Worm (Caenorhabditis elegans) whole organism, L1 larva: ENCODE results near the gene W08A12.3.

Experiments
- C34B4.2 ChIP-seq: sonication (generic microtip); optimal IDR thresholded peaks from 2 replicates; lab custom pipeline; 2017; ENCODE audit warnings: mild to moderate bottlenecking, missing genetic modification characterization, missing compliant biosample characterization
- ama-1 ChIP-seq: fragments of 150-350 bp; optimal IDR thresholded peaks from 2 replicates; lab custom pipeline; 2014
- ceh-63 ChIP-seq: fragments of 200-800 bp; sonication (Bioruptor generic); optimal IDR thresholded peaks from 2 replicates; lab custom pipeline; 2018; ENCODE audit warnings: mild to moderate bottlenecking, missing genetic modification characterization, missing compliant biosample characterization
- ceh-82 ChIP-seq, 3 experiments: fragments of 150-350 bp in 1 of 3; sonication (generic microtip) in 2 of 3; optimal IDR thresholded peaks; 2 replicates each; lab custom pipeline; 2014 to 2017; ENCODE audit warnings: missing biosample characterization in 3 of 3, missing genetic modification characterization in 3 of 3
- ceh-90 ChIP-seq: sonication (generic microtip); optimal IDR thresholded peaks from 2 replicates; lab custom pipeline; 2016; ENCODE audit warnings: missing genetic modification characterization, missing compliant biosample characterization
- ces-1 ChIP-seq: fragments of 150-350 bp; optimal IDR thresholded peaks from 2 replicates; lab custom pipeline; 2014; ENCODE audit warnings: missing biosample characterization, missing genetic modification reagents, missing genetic modification characterization
- dpl-1 ChIP-seq, 3 experiments: fragments of 150-350 bp in 2 of 3; sonication (generic microtip) in 1 of 3; optimal IDR thresholded peaks; 2 replicates each; lab custom pipeline; 2014 to 2017; ENCODE audit warnings: missing biosample characterization in 3 of 3, missing genetic modification characterization in 3 of 3, missing genetic modification reagents in 3 of 3
- dsc-1 ChIP-seq: sonication (generic microtip); optimal IDR thresholded peaks from 2 replicates; lab custom pipeline; 2016; ENCODE audit warnings: mild to moderate bottlenecking, missing genetic modification characterization, missing compliant biosample characterization
- efl-1 ChIP-seq, 4 experiments: fragments of 150-350 bp; optimal IDR thresholded peaks in 3 of 4; peaks in 1 of 4; 1 replicate in 1 of 4; 2 replicates in 3 of 4; lab custom pipeline; 2014; ENCODE audit warnings: missing biosample characterization in 2 of 4, missing genetic modification characterization in 2 of 4, missing genetic modification reagents in 2 of 4
- egl-13 ChIP-seq: sonication (generic microtip); optimal IDR thresholded peaks from 2 replicates; lab custom pipeline; 2016; ENCODE audit warnings: missing genotype, missing genetic modification reagents, missing genetic modification characterization, missing compliant biosample characterization
- egl-27 ChIP-seq, 2 experiments: fragments of 150-350 bp in 1 of 2; sonication (generic microtip); optimal IDR thresholded peaks; 3 replicates each; lab custom pipeline; 2017 to 2018; ENCODE audit warnings: missing biosample characterization in 2 of 2, missing genetic modification characterization in 2 of 2, missing genetic modification reagents in 2 of 2
- elt-2 ChIP-seq: sonication (generic microtip); optimal IDR thresholded peaks from 2 replicates; lab custom pipeline; 2016; ENCODE audit warnings: missing genetic modification characterization, mild to moderate bottlenecking, inconsistent platforms, missing compliant biosample characterization, missing genetic modification reagents
- fkh-10 ChIP-seq: sonication (generic microtip); optimal IDR thresholded peaks from 2 replicates; lab custom pipeline; 2017; ENCODE audit warnings: missing biosample characterization, missing genetic modification reagents, missing genetic modification characterization
- fkh-4 ChIP-seq: sonication (generic microtip); optimal IDR thresholded peaks from 2 replicates; lab custom pipeline; 2016; ENCODE audit warnings: missing compliant biosample characterization, missing genetic modification characterization, borderline replicate concordance
- fkh-8 ChIP-seq: sonication (generic microtip); optimal IDR thresholded peaks from 2 replicates; lab custom pipeline; 2016; ENCODE audit warnings: mild to moderate bottlenecking, missing genetic modification characterization, missing compliant biosample characterization
- fos-1 ChIP-seq: fragments of 150-350 bp; optimal IDR thresholded peaks from 2 replicates; lab custom pipeline; 2014; ENCODE audit warnings: missing biosample characterization, missing genetic modification characterization
- hpl-2 ChIP-seq: fragments of 150-350 bp; optimal IDR thresholded peaks from 2 replicates; lab custom pipeline; 2014; ENCODE audit warnings: missing biosample characterization, missing genetic modification reagents, missing genetic modification characterization
- isw-1 ChIP-seq: fragments of 200-800 bp; sonication (Bioruptor generic); IDR thresholded peaks from 2 replicates; pipeline ENCODE4 v1.3.6; 2022; ENCODE audit warnings: missing genetic modification characterization, missing compliant biosample characterization
- jun-1 ChIP-seq: fragments of 150-350 bp; optimal IDR thresholded peaks from 2 replicates; lab custom pipeline; 2014; ENCODE audit warnings: missing biosample characterization, missing genetic modification reagents, missing genetic modification characterization
- lin-13 ChIP-seq: fragments of 150-350 bp; optimal IDR thresholded peaks from 2 replicates; lab custom pipeline; 2014; ENCODE audit warnings: missing biosample characterization, missing genetic modification reagents, missing genetic modification characterization
- lin-14 ChIP-seq: fragments of 200-800 bp; sonication (Bioruptor generic); optimal IDR thresholded peaks from 2 replicates; lab custom pipeline; 2018; ENCODE audit warnings: mild to moderate bottlenecking, missing genetic modification characterization, moderate library complexity, missing compliant biosample characterization
- lin-39 ChIP-seq: fragments of 150-350 bp; optimal IDR thresholded peaks from 2 replicates; lab custom pipeline; 2014; ENCODE audit warnings: missing biosample characterization, missing genetic modification reagents, missing genetic modification characterization
- lir-3 ChIP-seq: sonication (generic microtip); optimal IDR thresholded peaks from 2 replicates; lab custom pipeline; 2016; ENCODE audit warnings: mild to moderate bottlenecking, missing genetic modification characterization, moderate library complexity, missing compliant biosample characterization; ENCODE audit not compliant: poor library complexity
- lsy-2 ChIP-seq, 2 experiments: fragments of 150-350 bp; optimal IDR thresholded peaks; 2 replicates each; lab custom pipeline; 2014; ENCODE audit warnings: missing biosample characterization in 2 of 2, missing genetic modification characterization in 2 of 2
- mdl-1 ChIP-seq, 2 experiments: fragments of 150-350 bp; optimal IDR thresholded peaks; 2 replicates each; lab custom pipeline; 2014 to 2017; ENCODE audit warnings: missing biosample characterization in 2 of 2, missing genetic modification characterization in 2 of 2, inconsistent platforms in 1 of 2
- mep-1 ChIP-seq: fragments of 150-350 bp; optimal IDR thresholded peaks from 2 replicates; lab custom pipeline; 2014; ENCODE audit warnings: missing biosample characterization, missing genetic modification characterization
- nhr-11 ChIP-seq: fragments of 150-350 bp; optimal IDR thresholded peaks from 2 replicates; lab custom pipeline; 2014; ENCODE audit warnings: missing biosample characterization, missing genetic modification characterization
- nhr-12 ChIP-seq: sonication (generic microtip); optimal IDR thresholded peaks from 2 replicates; lab custom pipeline; 2017; ENCODE audit warnings: missing biosample characterization, missing genetic modification characterization
- nhr-19 ChIP-seq: fragments of 200-800 bp; sonication (Bioruptor generic); conservative IDR thresholded peaks from 2 replicates; pipeline ENCODE4 v1.3.6; 2022; ENCODE audit warnings: missing genetic modification characterization, missing compliant biosample characterization
- nhr-28 ChIP-seq: fragments of 150-350 bp; optimal IDR thresholded peaks from 2 replicates; lab custom pipeline; 2014; ENCODE audit warnings: missing biosample characterization, missing genetic modification characterization
- nhr-47 ChIP-seq: sonication (generic microtip); optimal IDR thresholded peaks from 2 replicates; lab custom pipeline; 2016; ENCODE audit warnings: mild to moderate bottlenecking, missing genetic modification characterization, moderate library complexity, missing compliant biosample characterization
- nhr-71 ChIP-seq: sonication (generic microtip); optimal IDR thresholded peaks from 2 replicates; lab custom pipeline; 2016; ENCODE audit warnings: mild to moderate bottlenecking, missing genetic modification characterization, moderate library complexity, missing compliant biosample characterization
- nhr-85 ChIP-seq: sonication (generic microtip); peaks from one replicate; lab custom pipeline; 2016; ENCODE audit warnings: missing genetic modification characterization, inconsistent platforms, missing compliant biosample characterization
- nhr-90 ChIP-seq: sonication (generic microtip); optimal IDR thresholded peaks from 2 replicates; lab custom pipeline; 2016; ENCODE audit warnings: mild to moderate bottlenecking, missing genetic modification characterization, missing compliant biosample characterization; ENCODE audit not compliant: poor library complexity
- pqm-1 ChIP-seq: sonication (generic microtip); optimal IDR thresholded peaks from 3 replicates; lab custom pipeline; 2017; ENCODE audit warnings: missing biosample characterization, missing genetic modification characterization
- rnt-1 ChIP-seq: sonication (generic microtip); optimal IDR thresholded peaks from 2 replicates; lab custom pipeline; 2016; ENCODE audit warnings: mild to moderate bottlenecking, missing genetic modification characterization, moderate library complexity, missing compliant biosample characterization
- skn-1 ChIP-seq: fragments of 150-350 bp; optimal IDR thresholded peaks from 2 replicates; lab custom pipeline; 2014; ENCODE audit warnings: missing biosample characterization, missing genetic modification characterization
- snu-23 ChIP-seq: sonication (generic microtip); optimal IDR thresholded peaks from 2 replicates; lab custom pipeline; 2016; ENCODE audit warnings: missing genetic modification characterization, missing compliant biosample characterization
- sup-37 ChIP-seq: fragments of 200-800 bp; sonication (Bioruptor generic); optimal IDR thresholded peaks from 2 replicates; lab custom pipeline; 2018; ENCODE audit warnings: mild to moderate bottlenecking, missing genetic modification characterization, missing compliant biosample characterization
- tbx-2 ChIP-seq: sonication (generic microtip); optimal IDR thresholded peaks from 2 replicates; lab custom pipeline; 2016; ENCODE audit warnings: missing genetic modification characterization, missing compliant biosample characterization
- unc-130 ChIP-seq: fragments of 150-350 bp; optimal IDR thresholded peaks from 2 replicates; lab custom pipeline; 2017; ENCODE audit warnings: missing biosample characterization, missing genetic modification characterization, inconsistent platforms
- unc-30 ChIP-seq: sonication (generic microtip); optimal IDR thresholded peaks from 2 replicates; lab custom pipeline; 2017; ENCODE audit warnings: missing biosample characterization, missing genetic modification characterization
- unc-62 ChIP-seq: fragments of 150-350 bp; optimal IDR thresholded peaks from 2 replicates; lab custom pipeline; 2014; ENCODE audit warnings: missing biosample characterization, missing genetic modification reagents, missing genetic modification characterization
- unc-98 ChIP-seq: fragments of 200-800 bp; sonication (Bioruptor generic); IDR thresholded peaks from 2 replicates; pipeline ENCODE4 v1.3.6; 2022; ENCODE audit warnings: missing genetic modification characterization, missing compliant biosample characterization
- vab-15 ChIP-seq: sonication (generic microtip); optimal IDR thresholded peaks from 2 replicates; lab custom pipeline; 2017; ENCODE audit warnings: missing genotype, mild to moderate bottlenecking, missing genetic modification characterization, missing compliant biosample characterization
- xbp-1 ChIP-seq: sonication (generic microtip); optimal IDR thresholded peaks from 2 replicates; lab custom pipeline; 2016; ENCODE audit warnings: missing genetic modification characterization, missing compliant biosample characterization
- ztf-11 ChIP-seq, 2 experiments: sonication (generic microtip); optimal IDR thresholded peaks; 2 replicates each; lab custom pipeline; 2016 to 2017; ENCODE audit warnings: missing genetic modification characterization in 2 of 2, missing biosample characterization in 1 of 2, missing compliant biosample characterization in 1 of 2

W08A12.3 gene

ce11 chrV:3677212-3677611 lies 5.4 kb upstream of the W08A12.3 start (continued):
- TF ChIP-seq ces-1 (GFP tag; lab: Kevin White, UChicago) (no peak), ama-1 (lab: Kevin White, UChicago) (no peak), nhr-19 (GFP tag; lab: Robert Waterston, UW) (peak; percentile 44; the same call in 1 of the 2 replicates), pqm-1 (tag; lab: Kevin White, UChicago) (no peak), ceh-82 (tag; optimal IDR thresholded peaks at IDR 0.05; lab: Kevin White, UChicago) (no peak), unc-30 (tag; lab: Kevin White, UChicago) (no peak), ceh-90 (no peak), jun-1 (tag; lab: Kevin White, UChicago) (no peak), nhr-28 (tag; lab: Kevin White, UChicago) (no peak), egl-13 (tag; lab: Kevin White, UChicago) (no peak), hpl-2 (GFP tag; lab: Kevin White, UChicago) (no peak), unc-98 (no peak), sup-37 (GFP tag; lab: Kevin White, UChicago) (no peak)

ce11 chrV:3678513-3678912 lies 4.1 kb upstream of the W08A12.3 start:
- TF ChIP-seq skn-1 (tag; lab: Kevin White, UChicago) (no peak), lin-14 (GFP tag; lab: Kevin White, UChicago) (peak; percentile 17)

ce11 chrV:3685790-3686208 lies 3.1 kb downstream of the W08A12.3 start, which contains the start of gene W08A12.2:
TSS of gene W08A12.2 (minus strand) at chrV:3685892.
- TF ChIP-seq unc-98 = peak; percentile 40; the same call in 1 of the 2 replicates
- TF ChIP-seq elt-2 (tag; lab: Kevin White, UChicago) = no peak
- no peak for TF ChIP-seq egl-13 (tag; lab: Kevin White, UChicago)
- peak; percentile 81 for TF ChIP-seq nhr-19 (GFP tag; lab: Robert Waterston, UW)
- no peak for TF ChIP-seq nhr-11 (tag; lab: Kevin White, UChicago)
- TF ChIP-seq unc-62 (GFP tag; lab: Kevin White, UChicago) = no peak
- no peak for TF ChIP-seq xbp-1
- peak; percentile 25 for TF ChIP-seq tbx-2 (tag; lab: Kevin White, UChicago)
- no peak for TF ChIP-seq nhr-12 (tag; lab: Kevin White, UChicago)
- TF ChIP-seq ceh-82 (tag; optimal IDR thresholded peaks at IDR 0.05; lab: Kevin White, UChicago) = no peak
- TF ChIP-seq rnt-1 (tag; lab: Kevin White, UChicago) = peak; percentile 87
- peak; percentile 34 to 44 for TF ChIP-seq efl-1 (optimal IDR thresholded peaks at IDR 0.05; lab: Kevin White, UChicago)
- TF ChIP-seq efl-1 (GFP tag; optimal IDR thresholded peaks at IDR 0.05 in 1 of 2; lab: Kevin White, UChicago) = peak; percentile 12 to 52
- no peak for TF ChIP-seq hpl-2 (GFP tag; lab: Kevin White, UChicago)
- no peak for TF ChIP-seq egl-27 (tag; optimal IDR thresholded peaks at IDR 0.05; lab: Kevin White, UChicago)
- TF ChIP-seq nhr-90 (tag; lab: Kevin White, UChicago) = peak; percentile 39
- TF ChIP-seq lsy-2 (tag; optimal IDR thresholded peaks at IDR 0.05; lab: Kevin White, UChicago) = peak; percentile 45 to 51
- peak in 1 of 2 experiments; percentile 76 for TF ChIP-seq mdl-1 (tag; optimal IDR thresholded peaks at IDR 0.05; lab: Kevin White, UChicago)
- no peak for TF ChIP-seq fkh-4 (tag; lab: Kevin White, UChicago)
- peak; percentile 77 for TF ChIP-seq nhr-85
- no peak for TF ChIP-seq ceh-90
- TF ChIP-seq unc-130 (tag; lab: Kevin White, UChicago) = peak; percentile 46
- TF ChIP-seq ama-1 (lab: Kevin White, UChicago) = no peak
- TF ChIP-seq fkh-8 = no peak
- no peak for TF ChIP-seq skn-1 (tag; lab: Kevin White, UChicago)
- no peak for TF ChIP-seq isw-1 (GFP tag; lab: Robert Waterston, UW)
- no peak for TF ChIP-seq lin-13
- no peak for TF ChIP-seq ceh-63 (GFP tag; lab: Kevin White, UChicago)
- TF ChIP-seq dsc-1 (tag; lab: Kevin White, UChicago) = no peak
- TF ChIP-seq nhr-47 (tag; lab: Kevin White, UChicago) = peak; percentile 47
- no peak for TF ChIP-seq C34B4.2 (tag; lab: Kevin White, UChicago)
- no peak for TF ChIP-seq ztf-11 (tag; optimal IDR thresholded peaks at IDR 0.05; lab: Kevin White, UChicago)
- TF ChIP-seq fos-1 = peak; percentile 32
- no peak for TF ChIP-seq vab-15 (tag; lab: Kevin White, UChicago)
- no peak for TF ChIP-seq lir-3 (tag; lab: Kevin White, UChicago)
- TF ChIP-seq lin-39 (tag; lab: Kevin White, UChicago) = peak; percentile 42
- no peak for TF ChIP-seq mep-1
- peak; percentile 62 for TF ChIP-seq snu-23
- peak in 1 of 3 experiments; percentile 14 for TF ChIP-seq dpl-1 (GFP tag; optimal IDR thresholded peaks at IDR 0.05; lab: Kevin White, UChicago)
- TF ChIP-seq nhr-71 = peak; percentile 88
- TF ChIP-seq fkh-10 (GFP tag; lab: Kevin White, UChicago) = no peak
